Fruit fly (Drosophila melanogaster) whole organism, pupa: ENCODE results near the gene CG12003.

Source experiments
- CG10348 ChIP-seq: fragments of 200-800 bp; sonication (Bioruptor generic); IDR thresholded peaks from 2 replicates; pipeline ENCODE4 v1.3.6; 2022; ENCODE audit warnings: missing biosample characterization, missing genetic modification characterization
- CG12605 ChIP-seq: fragments of 200-800 bp; sonication (Bioruptor generic); IDR thresholded peaks from 2 replicates; pipeline ENCODE4 v1.3.6; 2022; ENCODE audit warnings: missing biosample characterization, missing genetic modification characterization
- CG13204 ChIP-seq: fragments of 200-800 bp; sonication (Bioruptor generic); optimal IDR thresholded peaks from 2 replicates; lab custom pipeline; 2018; ENCODE audit warnings: missing biosample characterization, mild to moderate bottlenecking, missing genetic modification characterization, moderate library complexity
- CG14655 ChIP-seq: fragments of 200-800 bp; sonication (Bioruptor generic); optimal IDR thresholded peaks from 3 replicates; lab custom pipeline; 2017; ENCODE audit warnings: mild to moderate bottlenecking, missing biosample characterization, missing genetic modification reagents, missing genetic modification characterization
- CG15710 ChIP-seq: fragments of 200-800 bp; sonication (Bioruptor generic); optimal IDR thresholded peaks from 2 replicates; lab custom pipeline; 2018; ENCODE audit warnings: missing biosample characterization, mild to moderate bottlenecking, missing genetic modification characterization, moderate library complexity
- CG17806 ChIP-seq: fragments of 200-800 bp; sonication (Bioruptor generic); optimal IDR thresholded peaks from 2 replicates; lab custom pipeline; 2018; ENCODE audit warnings: missing biosample characterization, mild to moderate bottlenecking, missing genetic modification characterization, moderate library complexity
- CG32121 ChIP-seq: fragments of 200-800 bp; sonication (Bioruptor generic); IDR thresholded peaks from 2 replicates; pipeline ENCODE4 v1.3.6; 2022; ENCODE audit warnings: missing biosample characterization, missing genetic modification characterization
- CG34367 ChIP-seq: fragments of 200-800 bp; sonication (Bioruptor generic); optimal IDR thresholded peaks from 2 replicates; lab custom pipeline; 2018; ENCODE audit warnings: missing biosample characterization, mild to moderate bottlenecking, missing genetic modification characterization
- CG4496 ChIP-seq: fragments of 200-800 bp; sonication (Bioruptor generic); IDR thresholded peaks from 3 replicates; pipeline ENCODE4 v1.3.6; 2022; ENCODE audit warnings: missing biosample characterization, missing genetic modification characterization
- CG8159 ChIP-seq: fragments of 200-800 bp; sonication (Bioruptor generic); optimal IDR thresholded peaks from 3 replicates; lab custom pipeline; 2018; ENCODE audit warnings: missing biosample characterization, mild to moderate bottlenecking, missing genetic modification characterization, moderate library complexity
- CG8301 ChIP-seq: fragments of 200-800 bp; sonication (Bioruptor generic); optimal IDR thresholded peaks from 2 replicates; lab custom pipeline; 2018; ENCODE audit warnings: missing biosample characterization, mild to moderate bottlenecking, missing genetic modification characterization
- CG9948 ChIP-seq: fragments of 200-800 bp; sonication (Bioruptor generic); optimal IDR thresholded peaks from 2 replicates; lab custom pipeline; 2018; ENCODE audit warnings: missing biosample characterization, mild to moderate bottlenecking, missing genetic modification characterization, moderate library complexity
- D1 ChIP-seq: fragments of 200-800 bp; sonication (Bioruptor generic); optimal IDR thresholded peaks from 2 replicates; lab custom pipeline; 2018; ENCODE audit warnings: missing biosample characterization, mild to moderate bottlenecking, missing genetic modification characterization, moderate library complexity
- EcR ChIP-seq: fragments of 200-800 bp; sonication (Bioruptor generic); optimal IDR thresholded peaks from 3 replicates; lab custom pipeline; 2019; ENCODE audit warnings: missing biosample characterization, missing genetic modification characterization, mild to moderate bottlenecking, moderate library complexity, missing genetic modification reagents
- Ets98B ChIP-seq: fragments of 200-800 bp; sonication (Bioruptor generic); IDR thresholded peaks from 2 replicates; pipeline ENCODE4 v1.3.6; 2022; ENCODE audit warnings: missing biosample characterization, missing genetic modification characterization
- Pif1A ChIP-seq: fragments of 200-800 bp; sonication (Bioruptor generic); optimal IDR thresholded peaks from 3 replicates; lab custom pipeline; 2016; ENCODE audit warnings: missing biosample characterization, missing genetic modification characterization
- Pif1B ChIP-seq: fragments of 200-800 bp; sonication (Bioruptor generic); optimal IDR thresholded peaks from 3 replicates; lab custom pipeline; 2016; ENCODE audit warnings: missing biosample characterization, missing genetic modification characterization
- Snoo ChIP-seq: fragments of 200-800 bp; sonication (Bioruptor generic); optimal IDR thresholded peaks from 3 replicates; lab custom pipeline; 2017; ENCODE audit warnings: missing biosample characterization, mild to moderate bottlenecking, missing genetic modification characterization, inconsistent platforms
- fd96Ca ChIP-seq: fragments of 200-800 bp; sonication (Bioruptor generic); IDR thresholded peaks from 3 replicates; pipeline ENCODE4 v1.3.6; 2022; ENCODE audit warnings: missing biosample characterization, missing genetic modification characterization
- gl ChIP-seq: fragments of 200-800 bp; sonication (Bioruptor generic); optimal IDR thresholded peaks from 2 replicates; lab custom pipeline; 2018; ENCODE audit warnings: missing biosample characterization, mild to moderate bottlenecking, missing genetic modification characterization
- rn ChIP-seq: fragments of 200-800 bp; sonication (Bioruptor generic); IDR thresholded peaks from 2 replicates; pipeline ENCODE4 v1.3.6; 2022; ENCODE audit warnings: missing biosample characterization, missing genetic modification characterization

CG12003 gene

dm6 chr3L:1580821-1581220, 15.6 kb downstream of the CG12003 start:
- TF ChIP-seq CG34367 (tag; lab: Kevin White, UChicago) (no peak), CG10348 (GFP tag; lab: Robert Waterston, UW) (no peak), rn (GFP tag; lab: Robert Waterston, UW) (no peak), CG13204 (no peak), Pif1A (GFP tag; lab: Kevin White, UChicago) (no peak), CG12605 (GFP tag; lab: Robert Waterston, UW) (no peak), CG8159 (no peak), CG4496 (GFP tag; lab: Robert Waterston, UW) (no peak), Snoo (tag; lab: Kevin White, UChicago) (no peak), CG17806 (tag; lab: Kevin White, UChicago) (no peak), CG32121 (GFP tag; lab: Robert Waterston, UW) (no peak), CG15710 (tag; lab: Kevin White, UChicago) (no peak), fd96Ca (no peak)

dm6 chr3L:1584003-1584402, 18.8 kb downstream of the CG12003 start:
- TF ChIP-seq gl (tag; lab: Kevin White, UChicago) (no peak), Ets98B (peak; percentile 92), CG4496 (GFP tag; lab: Robert Waterston, UW) (peak; percentile 89), CG17806 (tag; lab: Kevin White, UChicago) (no peak), Snoo (tag; lab: Kevin White, UChicago) (no peak), CG14655 (GFP tag; lab: Kevin White, UChicago) (peak; percentile 54), fd96Ca (peak; percentile 90), CG12605 (GFP tag; lab: Robert Waterston, UW) (peak; percentile 85), CG8159 (no peak), CG8301 (tag; lab: Kevin White, UChicago) (peak; percentile 83), CG9948 (peak; percentile 28), EcR (GFP tag; lab: Kevin White, UChicago) (no peak), CG10348 (GFP tag; lab: Robert Waterston, UW) (peak; percentile 39; the same call in 1 of the 2 replicates), CG34367 (tag; lab: Kevin White, UChicago) (no peak), D1 (tag; lab: Kevin White, UChicago) (no peak), CG13204 (no peak), Pif1B (GFP tag; lab: Kevin White, UChicago) (peak; percentile 53), rn (GFP tag; lab: Robert Waterston, UW) (peak; percentile 49; the same call in 1 of the 2 replicates), Pif1A (GFP tag; lab: Kevin White, UChicago) (peak; percentile 84), CG32121 (GFP tag; lab: Robert Waterston, UW) (peak; percentile 71; the same call in 1 of the 2 replicates), CG15710 (tag; lab: Kevin White, UChicago) (no peak)

dm6 chr3L:1584781-1585180, 19.6 kb downstream of the CG12003 start:
- TF ChIP-seq CG15710 (tag; lab: Kevin White, UChicago) (peak; percentile 62), rn (GFP tag; lab: Robert Waterston, UW) (peak; percentile 93), Pif1A (GFP tag; lab: Kevin White, UChicago) (peak; percentile 90), CG10348 (GFP tag; lab: Robert Waterston, UW) (peak; percentile 82), CG9948 (peak; percentile 71), CG13204 (no peak), CG8301 (tag; lab: Kevin White, UChicago) (peak; percentile 86), CG17806 (tag; lab: Kevin White, UChicago) (peak; percentile 79), CG4496 (GFP tag; lab: Robert Waterston, UW) (peak; percentile 96), EcR (GFP tag; lab: Kevin White, UChicago) (no peak), CG8159 (peak; percentile 83), CG14655 (GFP tag; lab: Kevin White, UChicago) (peak; percentile 87), CG32121 (GFP tag; lab: Robert Waterston, UW) (peak; percentile 95), CG34367 (tag; lab: Kevin White, UChicago) (peak; percentile 30), fd96Ca (peak; percentile 97), Snoo (tag; lab: Kevin White, UChicago) (peak; percentile 90), D1 (tag; lab: Kevin White, UChicago) (no peak), CG12605 (GFP tag; lab: Robert Waterston, UW) (peak; percentile 88), gl (tag; lab: Kevin White, UChicago) (peak; percentile 67), Ets98B (peak; percentile 97), Pif1B (GFP tag; lab: Kevin White, UChicago) (peak; percentile 84)

- TF ChIP-seq D1 (tag; lab: Kevin White, UChicago) (no peak), rn (GFP tag; lab: Robert Waterston, UW) (0 out of 2 replicates have a peak, but pooled peaks have one; percentile 12), fd96Ca (peak; percentile 68), CG34367 (tag; lab: Kevin White, UChicago) (peak; percentile 9), Ets98B (peak; percentile 85), CG9948 (peak; percentile 23), CG32121 (GFP tag; lab: Robert Waterston, UW) (peak; percentile 60; the same call in 1 of the 2 replicates), CG8159 (peak; percentile 55), CG12605 (GFP tag; lab: Robert Waterston, UW) (peak; percentile 92), CG17806 (tag; lab: Kevin White, UChicago) (peak; percentile 47), CG15710 (tag; lab: Kevin White, UChicago) (no peak), Pif1B (GFP tag; lab: Kevin White, UChicago) (peak; percentile 88), CG4496 (GFP tag; lab: Robert Waterston, UW) (peak; percentile 81), Pif1A (GFP tag; lab: Kevin White, UChicago) (peak; percentile 76), gl (tag; lab: Kevin White, UChicago) (peak; percentile 53), CG10348 (GFP tag; lab: Robert Waterston, UW) (no peak), EcR (GFP tag; lab: Kevin White, UChicago) (peak; percentile 77), CG8301 (tag; lab: Kevin White, UChicago) (peak; percentile 59), CG13204 (peak; percentile 46), Snoo (tag; lab: Kevin White, UChicago) (peak; percentile 31), CG14655 (GFP tag; lab: Kevin White, UChicago) (peak; percentile 82)
- TF ChIP-seq, all 21 proteins: peak for 18
Observed at dm6 chr3L:1586266-1587054, 21.3 kb downstream of the CG12003 start.
